Worm (Caenorhabditis elegans) whole organism, L4 larva: Measurements from ENCODE around the gene dhs-9.

Experiments used
- F10B5.3 ChIP-seq: sonication (generic microtip); optimal IDR thresholded peaks from 2 replicates; lab custom pipeline; 2016; ENCODE audit warnings: mild to moderate bottlenecking, missing genetic modification characterization, missing compliant biosample characterization
- R02D3.7 ChIP-seq: fragments of 150-350 bp; sonication (generic microtip); optimal IDR thresholded peaks from 3 replicates; lab custom pipeline; 2014; ENCODE audit warnings: missing biosample characterization, missing genetic modification characterization
- Y105C5A.15 ChIP-seq: fragments of 200-800 bp; sonication (Bioruptor generic); IDR thresholded peaks from 2 replicates; pipeline ENCODE4 v1.3.6; 2022; ENCODE audit warnings: missing genetic modification characterization, missing compliant biosample characterization
- aha-1 ChIP-seq: fragments of 150-350 bp; peaks from one replicate; lab custom pipeline; 2014; ENCODE audit warnings: missing biosample characterization, missing genetic modification characterization
- aly-2 ChIP-seq: sonication (generic microtip); optimal IDR thresholded peaks from 2 replicates; lab custom pipeline; 2018; ENCODE audit warnings: missing biosample characterization, missing genetic modification characterization
- ama-1 ChIP-seq: fragments of 150-350 bp; optimal IDR thresholded peaks from 2 replicates; lab custom pipeline; 2014; ENCODE audit warnings: inconsistent platforms, mixed read lengths
- ces-1 ChIP-seq: fragments of 150-350 bp; sonication (generic microtip); optimal IDR thresholded peaks from 4 replicates; lab custom pipeline; 2014; ENCODE audit warnings: missing biosample characterization, missing genetic modification reagents, missing genetic modification characterization
- daf-16 ChIP-seq, 3 experiments: sonication (generic microtip); optimal IDR thresholded peaks; 2 replicates each; lab custom pipeline; 2016 to 2017; ENCODE audit warnings: missing genetic modification characterization in 3 of 3, missing genetic modification reagents in 3 of 3, mild to moderate bottlenecking in 2 of 3, missing compliant biosample characterization in 2 of 3, missing biosample characterization in 1 of 3, moderate library complexity in 1 of 3
- dmd-8 ChIP-seq: fragments of 200-800 bp; sonication (Bioruptor generic); IDR thresholded peaks from 2 replicates; pipeline ENCODE4 v1.3.6; 2022; ENCODE audit warnings: missing genetic modification characterization, missing compliant biosample characterization
- dpl-1 ChIP-seq: fragments of 150-350 bp; optimal IDR thresholded peaks from 2 replicates; lab custom pipeline; 2014; ENCODE audit warnings: missing biosample characterization, missing genetic modification reagents, missing genetic modification characterization
- dve-1 ChIP-seq: sonication (generic microtip); optimal IDR thresholded peaks from 2 replicates; lab custom pipeline; 2017; ENCODE audit warnings: antibody characterized with exemption, mild to moderate bottlenecking, missing genetic modification characterization, missing compliant biosample characterization; ENCODE audit not compliant: insufficient read depth
- egl-27 ChIP-seq: sonication (generic microtip); optimal IDR thresholded peaks from 3 replicates; lab custom pipeline; 2017; ENCODE audit warnings: missing biosample characterization, missing genetic modification reagents, missing genetic modification characterization
- gei-8 ChIP-seq: fragments of 200-800 bp; sonication (Bioruptor generic); optimal IDR thresholded peaks from 2 replicates; lab custom pipeline; 2018; ENCODE audit warnings: mild to moderate bottlenecking, missing genetic modification characterization, missing compliant biosample characterization
- hlh-30 ChIP-seq: sonication (generic microtip); optimal IDR thresholded peaks from 2 replicates; lab custom pipeline; 2017; ENCODE audit warnings: antibody characterized with exemption, mild to moderate bottlenecking, missing genetic modification characterization, missing compliant biosample characterization; ENCODE audit not compliant: insufficient read depth
- lin-15B ChIP-seq: fragments of 150-350 bp; sonication (generic microtip); optimal IDR thresholded peaks from 3 replicates; lab custom pipeline; 2014; ENCODE audit warnings: missing biosample characterization, missing genetic modification characterization
- lin-38 ChIP-seq: fragments of 200-800 bp; sonication (Bioruptor generic); IDR thresholded peaks from 2 replicates; pipeline ENCODE4 v1.3.6; 2022; ENCODE audit warnings: missing genetic modification reagents, missing genetic modification characterization, missing compliant biosample characterization
- lir-3 ChIP-seq: sonication (generic microtip); optimal IDR thresholded peaks from 2 replicates; lab custom pipeline; 2016; ENCODE audit warnings: mild to moderate bottlenecking, missing genetic modification characterization, missing compliant biosample characterization
- lsy-2 ChIP-seq, 2 experiments: fragments of 150-350 bp in 1 of 2; sonication (generic microtip) in 1 of 2; optimal IDR thresholded peaks; 2 replicates each; lab custom pipeline; 2014 to 2017; ENCODE audit warnings: missing biosample characterization in 2 of 2, missing genetic modification characterization in 2 of 2
- madf-9 ChIP-seq: fragments of 200-800 bp; sonication (Bioruptor generic); conservative IDR thresholded peaks from 2 replicates; pipeline ENCODE4 v1.3.6; 2022; ENCODE audit warnings: missing genetic modification reagents, missing genetic modification characterization, missing compliant biosample characterization
- mes-2 ChIP-seq: sonication (generic microtip); optimal IDR thresholded peaks from 2 replicates; lab custom pipeline; 2016; ENCODE audit warnings: missing genotype, mild to moderate bottlenecking, missing genetic modification characterization, missing compliant biosample characterization; ENCODE audit not compliant: poor library complexity, severe bottlenecking
- mxl-2 ChIP-seq: fragments of 200-800 bp; sonication (Bioruptor generic); conservative IDR thresholded peaks from 2 replicates; pipeline ENCODE4 v1.3.6; 2022; ENCODE audit warnings: missing genetic modification reagents, missing genetic modification characterization, missing compliant biosample characterization
- nhr-6 ChIP-seq: fragments of 150-350 bp; optimal IDR thresholded peaks from 2 replicates; lab custom pipeline; 2014; ENCODE audit warnings: missing biosample characterization, missing genetic modification characterization
- pqm-1 ChIP-seq: sonication (generic microtip); optimal IDR thresholded peaks from 2 replicates; lab custom pipeline; 2017; ENCODE audit warnings: missing biosample characterization, missing genetic modification characterization
- sdz-12 ChIP-seq: fragments of 200-800 bp; sonication (Bioruptor generic); optimal IDR thresholded peaks from 2 replicates; lab custom pipeline; 2018; ENCODE audit warnings: mild to moderate bottlenecking, missing genetic modification characterization, missing compliant biosample characterization
- set-16 ChIP-seq: fragments of 200-800 bp; sonication (Bioruptor generic); IDR thresholded peaks from 2 replicates; pipeline ENCODE4 v1.3.6; 2022; ENCODE audit warnings: missing genetic modification reagents, missing genetic modification characterization, missing compliant biosample characterization
- snpc-1.2 ChIP-seq: fragments of 200-800 bp; sonication (Bioruptor generic); IDR thresholded peaks from 2 replicates; pipeline ENCODE4 v1.3.6; 2022; ENCODE audit warnings: missing genetic modification reagents, missing genetic modification characterization, missing compliant biosample characterization
- spr-1 ChIP-seq: sonication (generic microtip); optimal IDR thresholded peaks from 2 replicates; lab custom pipeline; 2016; ENCODE audit warnings: mild to moderate bottlenecking, missing genetic modification characterization, missing compliant biosample characterization
- tag-97 ChIP-seq: fragments of 200-800 bp; sonication (Bioruptor generic); IDR thresholded peaks from 2 replicates; pipeline ENCODE4 v1.3.6; 2022; ENCODE audit warnings: missing genetic modification characterization, missing compliant biosample characterization
- unc-62 ChIP-seq, 3 experiments: fragments of 150-350 bp in 1 of 3; sonication (generic microtip); optimal IDR thresholded peaks in 2 of 3; peaks in 1 of 3; 1 replicate in 1 of 3; 2 replicates in 2 of 3; lab custom pipeline; 2014 to 2017; ENCODE audit warnings: missing biosample characterization in 3 of 3, missing genetic modification characterization in 3 of 3, missing genetic modification reagents in 3 of 3, missing genotype in 1 of 3
- vab-7 ChIP-seq: fragments of 200-800 bp; sonication (Bioruptor generic); IDR thresholded peaks from 2 replicates; pipeline ENCODE4 v1.3.6; 2022; ENCODE audit warnings: missing genetic modification reagents, missing genetic modification characterization, missing compliant biosample characterization
- zip-11 ChIP-seq: fragments of 200-800 bp; sonication (Bioruptor generic); IDR thresholded peaks from 2 replicates; pipeline ENCODE4 v1.3.6; 2022; ENCODE audit warnings: missing genetic modification characterization, missing compliant biosample characterization

Gene dhs-9

DNA sequence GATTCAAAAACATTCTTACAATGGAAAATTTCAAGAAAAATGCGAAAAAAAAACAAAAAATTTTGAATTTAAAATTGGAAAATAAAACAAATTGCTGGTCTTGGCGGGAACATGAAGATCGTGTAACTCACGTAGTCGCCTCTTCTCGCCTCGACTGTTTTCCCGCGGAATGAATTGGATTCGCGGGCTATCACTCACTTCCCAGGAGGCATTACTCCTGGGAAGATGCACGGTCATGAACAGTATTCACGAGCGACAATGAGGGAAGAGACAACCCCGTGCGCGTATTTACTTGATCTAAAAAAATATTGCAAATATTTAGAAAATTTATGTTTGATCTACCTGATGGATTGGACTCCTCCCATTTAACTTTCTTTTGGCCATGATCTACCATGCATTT lies 38.5 kb upstream of the dhs-9 start:
- peak; percentile 28 for TF ChIP-seq aha-1 (tag; lab: Kevin White, UChicago)
- TF ChIP-seq dmd-8 (GFP tag; lab: Robert Waterston, UW) = no peak

DNA sequence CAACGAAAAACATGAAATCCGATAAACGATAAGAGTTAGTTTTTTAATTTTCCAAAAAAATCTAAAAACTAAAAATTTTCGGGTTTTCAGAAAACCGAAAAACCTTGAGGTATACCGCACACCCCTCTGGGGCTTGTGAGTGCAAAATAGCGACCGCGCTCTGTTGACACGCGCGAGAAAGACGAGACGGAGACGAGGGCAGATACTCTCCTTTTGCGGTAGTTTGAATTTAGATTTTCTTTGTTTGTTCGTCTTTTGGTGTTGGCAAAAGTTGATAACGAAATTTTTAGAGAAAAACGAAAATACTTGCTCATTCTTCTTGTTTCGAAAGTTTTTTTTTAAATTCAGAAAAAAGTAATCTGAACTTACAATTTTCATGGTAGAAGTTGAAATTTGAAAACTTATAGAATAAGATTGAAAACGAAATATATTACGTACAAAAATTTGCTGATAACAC lies 37.8 kb upstream of the dhs-9 start, which contains the start of the genes W03A5.2 and Y32H12A.8:
Gene W03A5.2, plus strand, starts transcription at position 407 of the 457 bp plus-strand sequence.
Gene Y32H12A.8, minus strand, starts transcription at position 410 of the 457 bp plus-strand sequence.
- TF ChIP-seq zip-11 (GFP tag; lab: Robert Waterston, UW) (no peak), tag-97 (GFP tag; lab: Robert Waterston, UW) (no peak), Y105C5A.15 (no peak), mxl-2 (no peak), spr-1 (tag; lab: Kevin White, UChicago) (no peak), ama-1 (lab: Kevin White, UChicago) (no peak), hlh-30 (tag; lab: Kevin White, UChicago) (peak; percentile 56), R02D3.7 (tag; lab: Kevin White, UChicago) (no peak), nhr-6 (peak; percentile 55), dve-1 (tag; lab: Kevin White, UChicago) (peak; percentile 11), lsy-2 (tag; optimal IDR thresholded peaks at IDR 0.05; lab: Kevin White, UChicago) (peak in 1 of 2 experiments; percentile 57), mes-2 (tag; lab: Kevin White, UChicago) (no peak), sdz-12 (GFP tag; lab: Kevin White, UChicago) (no peak), snpc-1.2 (GFP tag; lab: Robert Waterston, UW) (no peak), gei-8 (GFP tag; lab: Kevin White, UChicago) (no peak), lin-38 (GFP tag; lab: Robert Waterston, UW) (peak; percentile 75), set-16 (GFP tag; lab: Robert Waterston, UW) (no peak), pqm-1 (tag; lab: Kevin White, UChicago) (peak; percentile 16), dpl-1 (GFP tag; lab: Kevin White, UChicago) (peak; percentile 75), egl-27 (tag; lab: Kevin White, UChicago) (no peak), lir-3 (no peak), daf-16 (GFP tag; optimal IDR thresholded peaks at IDR 0.05; lab: Kevin White, UChicago) (no peak), daf-16 (tag; optimal IDR thresholded peaks at IDR 0.05; lab: Kevin White, UChicago) (peak; percentile 35), ces-1 (GFP tag; lab: Kevin White, UChicago) (no peak), F10B5.3 (no peak), madf-9 (no peak), aly-2 (tag; lab: Kevin White, UChicago) (no peak), aha-1 (tag; lab: Kevin White, UChicago) (peak; percentile 42)

DNA sequence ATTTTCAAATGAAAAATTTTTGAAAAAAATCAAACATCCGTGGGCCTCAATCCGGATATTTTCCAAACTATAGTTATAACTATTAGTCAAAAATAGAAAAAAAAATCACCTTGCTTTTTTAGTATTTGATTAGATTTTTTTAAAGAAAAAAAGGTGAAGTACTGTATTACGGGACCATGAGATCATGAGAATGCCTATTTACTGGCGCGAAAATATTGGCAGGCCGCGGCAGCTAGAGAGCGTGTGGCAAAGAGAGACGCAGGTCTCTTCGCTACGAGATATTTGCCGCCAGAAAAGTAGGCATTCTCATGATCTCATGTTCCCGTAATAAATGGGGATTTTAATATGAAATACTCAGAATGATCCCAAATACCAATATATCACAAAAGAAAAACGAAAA lies 37.2 kb upstream of the dhs-9 start:
- no peak for TF ChIP-seq madf-9
- peak in 1 of 2 experiments; percentile 85 for TF ChIP-seq unc-62 (GFP tag; optimal IDR thresholded peaks at IDR 0.05 in 1 of 2; lab: Kevin White, UChicago)
- no peak for TF ChIP-seq unc-62 (tag; optimal IDR thresholded peaks at IDR 0.05; lab: Kevin White, UChicago)

DNA sequence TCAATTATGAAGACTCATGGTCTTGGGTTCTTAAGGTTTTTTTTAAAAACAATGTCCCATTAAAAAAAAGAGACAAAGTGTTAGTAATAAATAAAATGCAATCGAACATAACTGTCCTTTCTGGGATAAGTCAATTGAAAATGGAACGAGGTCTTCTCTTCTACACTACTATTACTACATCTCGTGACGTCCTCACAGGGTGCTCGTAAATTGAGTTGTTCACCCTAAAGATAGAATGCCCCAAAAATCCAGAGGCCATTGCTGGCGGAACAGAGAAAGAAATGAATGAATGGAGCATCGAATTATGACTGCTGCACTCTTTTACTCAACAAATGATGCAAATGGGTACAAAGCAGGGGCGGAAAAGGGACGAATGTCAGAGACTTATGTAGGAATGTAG lies 34.6 kb upstream of the dhs-9 start:
- TF ChIP-seq dmd-8 (GFP tag; lab: Robert Waterston, UW) (no peak), vab-7 (GFP tag; lab: Robert Waterston, UW) (no peak), lin-15B (no peak)

DNA sequence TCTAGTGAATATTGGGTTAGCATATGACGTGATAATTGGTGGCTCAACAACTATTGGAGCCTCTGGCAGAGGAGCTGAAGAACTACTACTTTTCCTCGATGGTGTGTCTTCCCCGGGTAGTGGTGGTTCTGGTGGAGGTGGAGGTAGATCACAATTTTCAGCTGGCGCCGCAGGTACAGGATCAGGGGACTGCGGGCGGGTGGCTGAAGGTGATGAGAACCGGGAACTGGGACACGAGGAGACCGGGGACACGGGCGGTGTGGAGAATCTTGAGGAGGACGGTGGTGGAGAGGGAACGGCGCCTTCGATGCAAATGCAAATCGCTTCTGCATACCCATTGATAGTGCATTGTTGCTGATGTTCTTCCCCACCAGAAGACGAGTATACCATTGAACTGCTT lies 27.9 kb upstream of the dhs-9 start:
- TF ChIP-seq set-16 (GFP tag; lab: Robert Waterston, UW) (peak; percentile 88), tag-97 (GFP tag; lab: Robert Waterston, UW) (no peak)
